In genomic region chr2L:12346163-12346892, dm6 we compare ENCODE assay signal across 3 fruit fly cellular contexts.
TF ChIP-seq lines count a peak whose summit lies in the region.

No protein-coding gene starts in this region.

- TF ChIP-seq CTCF in whole organism, embryonic (GFP tag; optimal IDR thresholded peaks at IDR 0.05; lab: Kevin White, UChicago): no peak

TF ChIP-seq in whole organism, embryonic, 481 proteins besides CTCF, POLR2A, EP300 and RAD21 (continues in another document):
- TF ChIP-seq sd (tag; optimal IDR thresholded peaks at IDR 0.05; lab: Kevin White, UChicago) (peak; percentile 76), disco-r (GFP tag; optimal IDR thresholded peaks at IDR 0.05; lab: Kevin White, UChicago) (no peak), bcd (GFP tag; optimal IDR thresholded peaks at IDR 0.05; lab: Kevin White, UChicago) (no peak), Rfx (GFP tag; IDR thresholded peaks at IDR 0.05; lab: Robert Waterston, UW) (peak; percentile 48; the same call in 1 of the 2 replicates), ci (GFP tag; IDR thresholded peaks at IDR 0.05; lab: Robert Waterston, UW) (0 out of 3 replicates have a peak, but pooled peaks have one; percentile 31), CG3847 (GFP tag; IDR thresholded peaks at IDR 0.05; lab: Robert Waterston, UW) (no peak), Fer1 (GFP tag; optimal IDR thresholded peaks at IDR 0.05; lab: Kevin White, UChicago) (peak; percentile 6), CG1024 (GFP tag; IDR thresholded peaks at IDR 0.05; lab: Robert Waterston, UW) (0 out of 2 replicates have a peak, but pooled peaks have one; percentile 10), zfh2 (GFP tag; optimal IDR thresholded peaks at IDR 0.05; lab: Kevin White, UChicago) (no peak), CG34376 (GFP tag; optimal IDR thresholded peaks at IDR 0.05; lab: Kevin White, UChicago) (peak; percentile 66), Fer3 (tag; optimal IDR thresholded peaks at IDR 0.05; lab: Kevin White, UChicago) (peak; percentile 17), sob (GFP tag; IDR thresholded peaks at IDR 0.05; lab: Robert Waterston, UW) (peak; percentile 29; the same call in 1 of the 2 replicates), Hmr (GFP tag; optimal IDR thresholded peaks at IDR 0.05; lab: Kevin White, UChicago) (peak; percentile 17), CG15479 (GFP tag; optimal IDR thresholded peaks at IDR 0.05; lab: Kevin White, UChicago) (peak; percentile 33), Ets65A (GFP tag; lab: Kevin White, UChicago) (peak; percentile 50), onecut (GFP tag; IDR thresholded peaks at IDR 0.05; lab: Robert Waterston, UW) (peak; percentile 14; the same call in 1 of the 2 replicates), aop (GFP tag; IDR thresholded peaks at IDR 0.05; lab: Robert Waterston, UW) (no peak), klu (GFP tag; IDR thresholded peaks at IDR 0.05; lab: Robert Waterston, UW) (no peak), CG8290 (GFP tag; optimal IDR thresholded peaks at IDR 0.05; lab: Kevin White, UChicago) (no peak), CG8290 (tag; optimal IDR thresholded peaks at IDR 0.05; lab: Kevin White, UChicago) (peak in 1 of 2 experiments; percentile 45), Deaf1 (tag; optimal IDR thresholded peaks at IDR 0.05; lab: Kevin White, UChicago) (no peak), Hr39 (optimal IDR thresholded peaks at IDR 0.05; lab: Kevin White, UChicago) (no peak), ara (GFP tag; IDR thresholded peaks at IDR 0.05; lab: Robert Waterston, UW) (0 out of 2 replicates have a peak, but pooled peaks have one; percentile 1), vnd (GFP tag; IDR thresholded peaks at IDR 0.05; lab: Robert Waterston, UW; ENCODE audit: partially characterized antibody) (no peak), sqz (GFP tag; optimal IDR thresholded peaks at IDR 0.05; lab: Kevin White, UChicago) (peak; percentile 39), cwo (GFP tag; optimal IDR thresholded peaks at IDR 0.05; lab: Kevin White, UChicago) (peak; percentile 3), CG1529 (GFP tag; optimal IDR thresholded peaks at IDR 0.05; lab: Kevin White, UChicago) (no peak), CG11504 (tag; optimal IDR thresholded peaks at IDR 0.05; lab: Kevin White, UChicago) (peak; percentile 11), CG4707 (GFP tag; optimal IDR thresholded peaks at IDR 0.05; lab: Kevin White, UChicago) (peak; percentile 85)

TF ChIP-seq in whole organism, prepupa, 60 proteins besides CTCF, POLR2A, EP300 and RAD21:
- TF ChIP-seq vri (GFP tag; optimal IDR thresholded peaks at IDR 0.05; lab: Kevin White, UChicago): peak; percentile 21
- TF ChIP-seq fkh (GFP tag; optimal IDR thresholded peaks at IDR 0.05; lab: Kevin White, UChicago): peak; percentile 32
- TF ChIP-seq Blimp-1 (GFP tag; optimal IDR thresholded peaks at IDR 0.05; lab: Kevin White, UChicago): no peak
- TF ChIP-seq fd59A (GFP tag; optimal IDR thresholded peaks at IDR 0.05; lab: Kevin White, UChicago): no peak
- TF ChIP-seq Ets96B (tag; optimal IDR thresholded peaks at IDR 0.05; lab: Kevin White, UChicago): no peak

TF ChIP-seq in whole organism, wandering third instar larva, 38 proteins besides CTCF, POLR2A, EP300 and RAD21:
- TF ChIP-seq dmrt93B (GFP tag; optimal IDR thresholded peaks at IDR 0.05; lab: Kevin White, UChicago): no peak
- peak; percentile 12 for TF ChIP-seq CrebA (GFP tag; optimal IDR thresholded peaks at IDR 0.05; lab: Kevin White, UChicago; ENCODE audit: borderline replicate concordance)
TF ChIP-seq in whole organism, wandering third instar larva: peak in this region for 1.

Comparison
In these comparisons a context has a peak if more than half of its experiments do, and no peak if none do; other contexts are left out.
1. Of the 7 proteins assayed by ChIP-seq in both whole organism, embryonic and whole organism, prepupa: peak only in whole organism, embryonic: Sox102F; only in whole organism, prepupa: none; in both: none; in neither: 6.